Fruit fly (Drosophila melanogaster) whole organism, embryonic: ENCODE data around the gene CG42711.

Source experiments
- BtbVII ChIP-seq: fragments of 200-800 bp; sonication (Bioruptor generic); optimal IDR thresholded peaks from 3 replicates; lab custom pipeline; 2017; ENCODE audit warnings: missing biosample characterization, mild to moderate bottlenecking, missing genetic modification characterization
- CG10147 ChIP-seq: fragments of 200-800 bp; sonication (Bioruptor generic); optimal IDR thresholded peaks from 2 replicates; lab custom pipeline; 2019; ENCODE audit warnings: missing biosample characterization, mild to moderate bottlenecking, missing genetic modification characterization, moderate library complexity
- CG1024 ChIP-seq: fragments of 200-800 bp; sonication (Bioruptor generic); IDR thresholded peaks from 2 replicates; pipeline ENCODE4 v1.3.6; 2022; ENCODE audit warnings: missing biosample characterization, missing genetic modification characterization
- CG11695 ChIP-seq: fragments of 200-800 bp; sonication (Bioruptor generic); IDR thresholded peaks from 3 replicates; pipeline ENCODE4 v1.3.6; 2022; ENCODE audit warnings: missing biosample characterization, missing genetic modification characterization
- CG12219 ChIP-seq: fragments of 200-800 bp; sonication (Bioruptor generic); optimal IDR thresholded peaks from 3 replicates; lab custom pipeline; 2018; ENCODE audit warnings: missing biosample characterization, mild to moderate bottlenecking, missing genetic modification characterization
- CG12942 ChIP-seq: fragments of 200-800 bp; sonication (Bioruptor generic); optimal IDR thresholded peaks from 3 replicates; lab custom pipeline; 2016; ENCODE audit warnings: missing biosample characterization, missing genetic modification characterization
- CG13775 ChIP-seq: fragments of 200-800 bp; sonication (Bioruptor generic); optimal IDR thresholded peaks from 3 replicates; lab custom pipeline; 2017; ENCODE audit warnings: missing biosample characterization, mild to moderate bottlenecking, missing genetic modification characterization
- CG13894 ChIP-seq: fragments of 200-800 bp; sonication (Bioruptor generic); optimal IDR thresholded peaks from 3 replicates; lab custom pipeline; 2018; ENCODE audit warnings: missing biosample characterization, mild to moderate bottlenecking, missing genetic modification characterization, moderate library complexity
- CG17328 ChIP-seq: fragments of 200-800 bp; sonication (Bioruptor generic); IDR thresholded peaks from 2 replicates; pipeline ENCODE4 v1.3.6; 2022; ENCODE audit warnings: missing biosample characterization, missing genetic modification characterization
- CG17385 ChIP-seq: fragments of 200-800 bp; sonication (Bioruptor generic); optimal IDR thresholded peaks from 3 replicates; lab custom pipeline; 2018; ENCODE audit warnings: missing biosample characterization, mild to moderate bottlenecking, missing genetic modification characterization
- CG17568 ChIP-seq: fragments of 200-800 bp; sonication (Bioruptor generic); optimal IDR thresholded peaks from 2 replicates; lab custom pipeline; 2018; ENCODE audit warnings: missing biosample characterization, mild to moderate bottlenecking, missing genetic modification characterization, moderate library complexity
- CG17612 ChIP-seq: fragments of 200-800 bp; sonication (Bioruptor generic); IDR thresholded peaks from 2 replicates; pipeline ENCODE4 v1.3.6; 2022; ENCODE audit warnings: missing biosample characterization, missing genetic modification characterization
- CG34224 ChIP-seq: fragments of 200-800 bp; sonication (Bioruptor generic); IDR thresholded peaks from 3 replicates; pipeline ENCODE4 v1.3.6; 2022; ENCODE audit warnings: missing biosample characterization, missing genetic modification characterization; ENCODE audit not compliant: partially characterized antibody
- CG43689 ChIP-seq: fragments of 200-800 bp; sonication (Bioruptor generic); IDR thresholded peaks from 2 replicates; pipeline ENCODE4 v1.3.6; 2022; ENCODE audit warnings: missing biosample characterization, missing genetic modification characterization
- CG4617 ChIP-seq: fragments of 200-800 bp; sonication (Bioruptor generic); optimal IDR thresholded peaks from 3 replicates; lab custom pipeline; 2016; ENCODE audit warnings: missing biosample characterization, missing genetic modification characterization, borderline replicate concordance
- CG5180 ChIP-seq: fragments of 200-800 bp; sonication (Bioruptor generic); optimal IDR thresholded peaks from 3 replicates; lab custom pipeline; 2017; ENCODE audit warnings: missing biosample characterization, missing genetic modification characterization, mild to moderate bottlenecking, moderate library complexity, missing genetic modification reagents
- CG7271 ChIP-seq: fragments of 200-800 bp; sonication (Bioruptor generic); optimal IDR thresholded peaks from 2 replicates; lab custom pipeline; 2018; ENCODE audit warnings: missing biosample characterization, mild to moderate bottlenecking, missing genetic modification characterization, moderate library complexity
- CG8478 ChIP-seq: fragments of >200 bp; optimal IDR thresholded peaks from 2 replicates; lab custom pipeline; 2018
- D19A ChIP-seq: fragments of 200-800 bp; optimal IDR thresholded peaks from 3 replicates; lab custom pipeline; 2019; ENCODE audit warnings: missing biosample characterization, mild to moderate bottlenecking, missing genetic modification characterization, moderate library complexity
- E2f1 ChIP-seq: fragments of 200-800 bp; sonication (Bioruptor generic); IDR thresholded peaks from 2 replicates; pipeline ENCODE4 v1.3.6; 2022; ENCODE audit warnings: missing biosample characterization, missing genetic modification characterization
- Gug ChIP-seq: fragments of 200-800 bp; sonication (Bioruptor generic); IDR thresholded peaks from 4 replicates; pipeline ENCODE4 v1.3.6; 2022; ENCODE audit warnings: missing biosample characterization, missing genetic modification characterization
- HLH54F ChIP-seq: fragments of 200-800 bp; sonication (Bioruptor generic); optimal IDR thresholded peaks from 3 replicates; lab custom pipeline; 2016; ENCODE audit warnings: missing biosample characterization, missing genetic modification characterization
- Jarid2 ChIP-seq: fragments of 200-800 bp; sonication (Bioruptor generic); optimal IDR thresholded peaks from 3 replicates; lab custom pipeline; 2017; ENCODE audit warnings: mild to moderate bottlenecking, missing biosample characterization, missing genetic modification reagents, missing genetic modification characterization
- MESR4 ChIP-seq: fragments of 200-800 bp; sonication (Bioruptor generic); optimal IDR thresholded peaks from 2 replicates; lab custom pipeline; 2018; ENCODE audit warnings: missing biosample characterization, mild to moderate bottlenecking, missing genetic modification characterization, moderate library complexity
- NFAT ChIP-seq: fragments of 200-800 bp; sonication (Bioruptor generic); IDR thresholded peaks from 2 replicates; pipeline ENCODE4 v1.3.6; 2022; ENCODE audit warnings: missing biosample characterization, missing genetic modification characterization
- Oaz ChIP-seq: fragments of 200-800 bp; sonication (Bioruptor generic); IDR thresholded peaks from 2 replicates; pipeline ENCODE4 v1.3.6; 2022; ENCODE audit warnings: missing biosample characterization, missing genetic modification characterization
- Scr ChIP-seq: fragments of 200-800 bp; sonication (Bioruptor generic); IDR thresholded peaks from 2 replicates; pipeline ENCODE4 v1.3.6; 2022; ENCODE audit warnings: missing biosample characterization, missing genetic modification characterization; ENCODE audit not compliant: partially characterized antibody
- Stat92E ChIP-seq, 3 experiments: fragments of >200 bp in 2 of 3; fragments of 200-800 bp in 1 of 3; sonication (Bioruptor generic) in 1 of 3; optimal IDR thresholded peaks; 2 replicates each; lab custom pipeline; 2017 to 2019; ENCODE audit warnings: missing biosample characterization in 3 of 3, missing genetic modification characterization in 3 of 3, mild to moderate bottlenecking in 1 of 3, moderate library complexity in 1 of 3
- TFAM ChIP-seq: fragments of 200-800 bp; sonication (Bioruptor generic); optimal IDR thresholded peaks from 2 replicates; lab custom pipeline; 2017; ENCODE audit warnings: missing biosample characterization, missing genetic modification characterization, inconsistent platforms
- Usf ChIP-seq: fragments of 200-800 bp; sonication (Bioruptor generic); optimal IDR thresholded peaks from 2 replicates; lab custom pipeline; 2017; ENCODE audit warnings: missing genotype, missing biosample characterization, missing genetic modification characterization
- ase ChIP-seq: fragments of 200-800 bp; sonication (Bioruptor generic); IDR thresholded peaks from 3 replicates; pipeline ENCODE4 v1.3.6; 2022; ENCODE audit warnings: missing biosample characterization, missing genetic modification characterization
- az2 ChIP-seq: fragments of 200-800 bp; sonication (Bioruptor generic); optimal IDR thresholded peaks from 3 replicates; lab custom pipeline; 2016; ENCODE audit warnings: missing biosample characterization, missing genetic modification characterization
- bsh ChIP-seq, 2 experiments: fragments of 200-800 bp; sonication (Bioruptor generic); optimal IDR thresholded peaks; 2 replicates each; lab custom pipeline; 2017 to 2018; ENCODE audit warnings: mild to moderate bottlenecking in 2 of 2, missing biosample characterization in 2 of 2, missing genetic modification characterization in 2 of 2, moderate library complexity in 1 of 2
- da ChIP-seq: fragments of 200-800 bp; sonication (Bioruptor generic); optimal IDR thresholded peaks from 2 replicates; lab custom pipeline; 2016; ENCODE audit warnings: missing biosample characterization, missing genetic modification characterization
- fu2 ChIP-seq: fragments of 200-800 bp; sonication (Bioruptor generic); optimal IDR thresholded peaks from 2 replicates; lab custom pipeline; 2016; ENCODE audit warnings: missing biosample characterization, missing genetic modification characterization
- gce ChIP-seq: fragments of 200-800 bp; sonication (Bioruptor generic); IDR thresholded peaks from 3 replicates; pipeline ENCODE4 v1.3.6; 2022; ENCODE audit warnings: missing biosample characterization, missing genetic modification characterization
- gt ChIP-seq: fragments of 200-800 bp; sonication (Bioruptor generic); IDR thresholded peaks from 2 replicates; pipeline ENCODE4 v1.3.6; 2022; ENCODE audit warnings: missing biosample characterization, missing genetic modification characterization
- kah ChIP-seq: fragments of 200-800 bp; sonication (Bioruptor generic); optimal IDR thresholded peaks from 2 replicates; lab custom pipeline; 2018; ENCODE audit warnings: missing biosample characterization, mild to moderate bottlenecking, missing genetic modification characterization
- lilli ChIP-seq: fragments of 200-800 bp; sonication (Bioruptor generic); optimal IDR thresholded peaks from 3 replicates; lab custom pipeline; 2016; ENCODE audit warnings: missing biosample characterization, missing genetic modification characterization
- maf-S ChIP-seq: fragments of 200-800 bp; sonication (Bioruptor generic); optimal IDR thresholded peaks from 2 replicates; lab custom pipeline; 2016; ENCODE audit warnings: missing biosample characterization, missing genetic modification characterization
- nom ChIP-seq: fragments of 200-800 bp; sonication (Bioruptor generic); optimal IDR thresholded peaks from 2 replicates; lab custom pipeline; 2017; ENCODE audit warnings: missing biosample characterization, missing genetic modification characterization, mild to moderate bottlenecking, moderate library complexity, missing genetic modification reagents
- sd ChIP-seq: fragments of 200-800 bp; sonication (Bioruptor generic); optimal IDR thresholded peaks from 3 replicates; lab custom pipeline; 2018; ENCODE audit warnings: missing biosample characterization, mild to moderate bottlenecking, missing genetic modification characterization, moderate library complexity
- slp2 ChIP-seq: fragments of 200-800 bp; sonication (Bioruptor generic); optimal IDR thresholded peaks from 2 replicates; lab custom pipeline; 2016; ENCODE audit warnings: missing biosample characterization, missing genetic modification characterization
- sr ChIP-seq: fragments of 200-800 bp; sonication (Bioruptor generic); IDR thresholded peaks from 3 replicates; pipeline ENCODE4 v1.3.6; 2022; ENCODE audit warnings: missing biosample characterization, missing genetic modification characterization
- toy ChIP-seq: fragments of 200-800 bp; sonication (Bioruptor generic); IDR thresholded peaks from 2 replicates; pipeline ENCODE4 v1.3.6; 2022; ENCODE audit warnings: missing biosample characterization, missing genetic modification characterization
- zen ChIP-seq: fragments of 200-800 bp; sonication (Bioruptor generic); optimal IDR thresholded peaks from 3 replicates; lab custom pipeline; 2018; ENCODE audit warnings: missing biosample characterization, mild to moderate bottlenecking, missing genetic modification characterization, moderate library complexity

CG42711 gene

DNA sequence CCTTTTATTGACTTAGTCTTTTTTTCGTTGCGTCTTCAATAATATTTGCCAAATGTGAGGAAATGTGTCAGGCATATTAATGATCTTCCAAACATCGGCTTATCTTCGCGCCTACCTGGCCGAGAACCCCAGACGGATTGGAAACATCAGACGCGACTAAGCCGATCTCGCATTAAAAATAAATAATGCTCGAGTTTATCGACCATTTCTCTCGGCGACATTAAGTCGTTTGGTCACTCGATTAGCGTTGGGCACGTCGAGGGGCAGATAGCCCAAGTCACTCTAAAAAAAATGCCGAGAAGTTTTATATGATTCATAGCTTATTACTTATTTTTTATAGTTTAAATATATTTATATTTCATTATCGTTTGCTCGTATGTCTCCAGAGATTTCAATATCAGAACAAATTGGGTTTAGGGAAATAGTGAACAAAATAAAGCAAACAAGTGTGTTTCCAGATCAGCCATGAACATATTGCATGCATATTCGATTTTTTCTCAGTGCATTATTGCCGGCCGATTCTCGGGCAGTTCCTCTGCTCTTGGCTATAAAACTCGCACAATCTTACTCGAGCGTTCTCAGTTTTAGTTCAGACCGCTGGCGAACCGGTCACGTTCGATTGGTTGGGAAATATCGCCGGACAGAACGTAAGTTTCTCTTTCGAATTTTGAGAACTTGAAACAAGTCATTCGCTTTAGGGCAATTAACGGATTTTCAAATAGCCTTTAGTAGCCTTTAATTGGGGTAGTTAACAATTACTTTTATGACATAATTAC, 25.9 kb downstream of the CG42711 start, which contains the start of gene Ance (continued):
- TF ChIP-seq CG4617 (GFP tag; lab: Kevin White, UChicago) (no peak), sr (GFP tag; lab: Robert Waterston, UW) (no peak), CG7271 (tag; lab: Kevin White, UChicago) (no peak), CG34224 (no peak), fu2 (GFP tag; lab: Kevin White, UChicago) (no peak), CG11695 (GFP tag; lab: Robert Waterston, UW) (peak; percentile 61; the same call in 2 of the 3 replicates), Stat92E (GFP tag; optimal IDR thresholded peaks at IDR 0.05; lab: Kevin White, UChicago) (peak in 1 of 3 experiments; percentile 41), CG1024 (GFP tag; lab: Robert Waterston, UW) (no peak), HLH54F (GFP tag; lab: Kevin White, UChicago) (no peak), CG43689 (GFP tag; lab: Robert Waterston, UW) (no peak), ase (GFP tag; lab: Robert Waterston, UW) (no peak), CG17385 (GFP tag; lab: Kevin White, UChicago) (peak; percentile 21), Oaz (GFP tag; lab: Robert Waterston, UW) (no peak), lilli (GFP tag; lab: Kevin White, UChicago) (peak; percentile 30), toy (GFP tag; lab: Robert Waterston, UW) (0 out of 2 replicates have a peak, but pooled peaks have one; percentile 9), E2f1 (0 out of 2 replicates have a peak, but pooled peaks have one; percentile 28), CG12942 (GFP tag; lab: Kevin White, UChicago) (no peak), da (GFP tag; lab: Kevin White, UChicago) (no peak), Scr (GFP tag; lab: Robert Waterston, UW) (0 out of 2 replicates have a peak, but pooled peaks have one; percentile 7), bsh (GFP tag; optimal IDR thresholded peaks at IDR 0.05; lab: Kevin White, UChicago) (peak in 1 of 2 experiments; percentile 71), CG13894 (tag; lab: Kevin White, UChicago) (peak; percentile 88), nom (no peak), zen (peak; percentile 55), D19A (tag; lab: Kevin White, UChicago) (no peak), Gug (peak; percentile 16; the same call in 1 of the 4 replicates), CG17568 (GFP tag; lab: Kevin White, UChicago) (no peak), slp2 (GFP tag; lab: Kevin White, UChicago) (no peak), CG13775 (GFP tag; lab: Kevin White, UChicago) (peak; percentile 48), CG8478 (lab: Kevin White, UChicago) (no peak), CG17328 (no peak), az2 (GFP tag; lab: Kevin White, UChicago) (no peak), TFAM (GFP tag; lab: Kevin White, UChicago) (no peak), sd (tag; lab: Kevin White, UChicago) (no peak), MESR4 (no peak), CG17612 (no peak), Usf (peak; percentile 56), gt (GFP tag; lab: Robert Waterston, UW) (no peak), CG10147 (GFP tag; lab: Kevin White, UChicago) (peak; percentile 60), CG12219 (GFP tag; lab: Kevin White, UChicago) (no peak), NFAT (GFP tag; lab: Robert Waterston, UW) (0 out of 2 replicates have a peak, but pooled peaks have one; percentile 51), gce (no peak), kah (GFP tag; lab: Kevin White, UChicago) (no peak), maf-S (GFP tag; lab: Kevin White, UChicago) (no peak), BtbVII (GFP tag; lab: Kevin White, UChicago) (peak; percentile 4), CG5180 (GFP tag; lab: Kevin White, UChicago) (peak; percentile 26), Jarid2 (peak; percentile 74)
